Worm (Caenorhabditis elegans): ENCODE results near the gene F46F5.5.
"Not testable (repeated sequence)": the region's sequence is repeated elsewhere in the genome, so short reads cannot be mapped to it uniquely, and the experiment has no call there.

F46F5.5 gene

DNA sequence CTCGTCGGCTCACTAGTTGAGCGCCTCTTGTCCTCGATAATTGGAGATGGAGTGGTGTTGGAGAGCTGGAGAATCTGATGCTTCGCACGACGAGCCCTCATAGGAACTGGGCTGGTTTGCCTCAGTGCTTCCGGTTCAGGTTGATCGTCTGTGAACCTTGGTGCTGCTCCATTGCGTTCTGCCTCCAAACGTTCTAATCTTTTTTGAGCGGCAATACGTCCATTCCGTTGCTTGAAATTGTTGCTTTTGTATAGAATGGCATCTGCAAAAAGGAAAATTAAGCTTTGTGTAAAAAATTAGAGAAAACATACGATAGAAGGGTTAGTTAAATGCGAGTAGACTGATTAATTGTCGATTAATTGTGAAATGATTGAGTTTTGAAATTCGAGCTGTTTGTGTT, at the start of gene F46F5.5:
F46F5.5 (minus strand) TSS at position 101 of the 400 bp plus-strand sequence.
- TF ChIP-seq F44E2.7 (GFP tag; IDR thresholded peaks at IDR 0.05): no peak
- no peak for TF ChIP-seq cey-2 (tag; optimal IDR thresholded peaks at IDR 0.05; ENCODE audit: borderline replicate concordance, insufficient read depth)
- TF ChIP-seq aly-2 (tag; optimal IDR thresholded peaks at IDR 0.05): no peak
- no peak for TF ChIP-seq Y48G9A.11 (GFP tag; IDR thresholded peaks at IDR 0.05)
- TF ChIP-seq pha-4 (GFP tag; IDR thresholded peaks at IDR 0.05): no peak
- TF ChIP-seq pha-4 (tag; optimal IDR thresholded peaks at IDR 0.05): no peak
- TF ChIP-seq ceh-28 (tag; optimal IDR thresholded peaks at IDR 0.05): no peak
- no peak for TF ChIP-seq hif-1 (tag; optimal IDR thresholded peaks at IDR 0.05)
- no peak for TF ChIP-seq ZK337.2 (GFP tag; IDR thresholded peaks at IDR 0.05)
- TF ChIP-seq ZK546.5 (tag; optimal IDR thresholded peaks at IDR 0.05): no peak
- no peak for TF ChIP-seq Y75B8A.6 (GFP tag; IDR thresholded peaks at IDR 0.05)
- no peak for TF ChIP-seq lsy-2 (tag; optimal IDR thresholded peaks at IDR 0.05)
- TF ChIP-seq dpl-1 (GFP tag; optimal IDR thresholded peaks at IDR 0.05): no peak
- no peak for TF ChIP-seq R02D3.7 (tag; optimal IDR thresholded peaks at IDR 0.05)
- TF ChIP-seq dmd-8 (GFP tag; IDR thresholded peaks at IDR 0.05): no peak
- TF ChIP-seq F10B5.3 (tag; optimal IDR thresholded peaks at IDR 0.05): no peak
- TF ChIP-seq tag-97 (GFP tag; IDR thresholded peaks at IDR 0.05): no peak
- TF ChIP-seq skn-1 (tag; optimal IDR thresholded peaks at IDR 0.05): no peak

DNA sequence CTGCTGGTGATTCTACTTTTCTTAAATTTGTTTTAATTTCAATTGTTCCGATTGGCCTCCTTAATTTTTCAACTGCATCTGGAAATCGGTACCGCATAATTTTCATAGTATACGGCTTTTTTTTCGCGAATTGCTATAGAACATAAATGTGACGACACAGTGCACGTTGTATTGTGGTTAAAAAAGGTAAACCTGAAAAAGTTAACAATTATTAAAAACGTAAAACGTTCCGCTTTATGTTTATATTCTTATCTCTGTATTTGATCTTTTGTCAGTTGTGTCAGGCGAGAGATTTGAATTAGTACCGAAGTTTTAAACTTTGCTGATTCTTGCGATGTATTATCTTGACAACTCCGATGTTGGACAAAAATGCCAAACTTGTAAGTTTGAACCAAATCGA, 48.7 kb upstream of the F46F5.5 start, which contains the start of gene Y46B2A.4:
Y46B2A.4 (plus strand) TSS at position 301 of the 400 bp plus-strand sequence.
- TF ChIP-seq daf-19 (GFP tag; conservative IDR thresholded peaks at IDR 0.05) (no peak), ama-1 (optimal IDR thresholded peaks at IDR 0.05) (no peak), jun-1 (tag; optimal IDR thresholded peaks at IDR 0.05) (no peak), F37D6.2 (tag; optimal IDR thresholded peaks at IDR 0.05) (no peak), lsy-2 (tag; optimal IDR thresholded peaks at IDR 0.05) (no peak), ZK337.2 (GFP tag; IDR thresholded peaks at IDR 0.05) (no peak), sdz-12 (GFP tag; optimal IDR thresholded peaks at IDR 0.05) (no peak), F26F4.8 (GFP tag; conservative IDR thresholded peaks at IDR 0.05) (no peak), ceh-82 (tag; optimal IDR thresholded peaks at IDR 0.05) (no peak), arid-1 (GFP tag; conservative IDR thresholded peaks at IDR 0.05) (no peak), hmg-1.1 (GFP tag; IDR thresholded peaks at IDR 0.05) (no peak), nhr-48 (tag; optimal IDR thresholded peaks at IDR 0.05) (no peak), fos-1 (tag; optimal IDR thresholded peaks at IDR 0.05) (no peak), unc-130 (GFP tag; optimal IDR thresholded peaks at IDR 0.05) (no peak), zag-1 (tag; optimal IDR thresholded peaks at IDR 0.05) (no peak), nhr-237 (tag; optimal IDR thresholded peaks at IDR 0.05) (no peak)

ce11 chrII:850567-850966, 37.8 kb upstream of the F46F5.5 start, which contains the start of gene F28A10.5:
TSS of gene F28A10.5 (minus strand) at chrII:850667.
- TF ChIP-seq F26F4.8 (GFP tag; conservative IDR thresholded peaks at IDR 0.05); ces-1 (GFP tag; optimal IDR thresholded peaks at IDR 0.05); lin-39 (tag; optimal IDR thresholded peaks at IDR 0.05): not testable (repeated sequence)

ce11 chrII:848519-848918, 35.7 kb upstream of the F46F5.5 start, which contains the start of the genes acdh-9 and F28A10.13:
TSS of gene acdh-9 (minus strand) at chrII:848603.
TSS of gene F28A10.13 (plus strand) at chrII:848812.
- TF ChIP-seq nhr-28 (tag; optimal IDR thresholded peaks at IDR 0.05) (peak; percentile 83), hmg-1.1 (GFP tag; IDR thresholded peaks at IDR 0.05) (peak; percentile 52; the same call in 1 of the 2 replicates), lin-38 (GFP tag; IDR thresholded peaks at IDR 0.05) (peak; percentile 27; the same call in 1 of the 2 replicates), mxl-3 (GFP tag; optimal IDR thresholded peaks at IDR 0.05) (peak; percentile 89), T20F7.1 (GFP tag; optimal IDR thresholded peaks at IDR 0.05) (peak; percentile 62), duxl-1 (tag; optimal IDR thresholded peaks at IDR 0.05; ENCODE audit: poor library complexity) (peak; percentile 46), mdt-29 (GFP tag; IDR thresholded peaks at IDR 0.05) (no peak), hif-1 (tag; optimal IDR thresholded peaks at IDR 0.05) (peak in 1 of 2 experiments; percentile 82), mdl-1 (tag; optimal IDR thresholded peaks at IDR 0.05) (peak; percentile 79 to 96), mes-2 (tag; optimal IDR thresholded peaks at IDR 0.05; ENCODE audit: poor library complexity, severe bottlenecking) (peak; percentile 54), lsy-2 (tag; optimal IDR thresholded peaks at IDR 0.05) (peak in 1 of 2 experiments; percentile 58), ceh-32 (tag; optimal IDR thresholded peaks at IDR 0.05; ENCODE audit: poor library complexity) (no peak), Y48G9A.11 (GFP tag; IDR thresholded peaks at IDR 0.05) (no peak), hlh-30 (tag; optimal IDR thresholded peaks at IDR 0.05; ENCODE audit: insufficient read depth) (peak; percentile 86), aha-1 (tag) (peak; percentile 98), nhr-76 (tag; optimal IDR thresholded peaks at IDR 0.05) (peak; percentile 62), dpl-1 (GFP tag; optimal IDR thresholded peaks at IDR 0.05) (peak; percentile 2), nhr-11 (tag; optimal IDR thresholded peaks at IDR 0.05) (peak; percentile 51)
